Worm (Caenorhabditis elegans) whole organism, mixed stage, embryonic: ENCODE results near the gene pas-2.

Experiments used
- M03D4.4 ChIP-seq: sonication (generic microtip); optimal IDR thresholded peaks from 2 replicates; lab custom pipeline; 2017; ENCODE audit warnings: mild to moderate bottlenecking, missing genetic modification characterization, missing compliant biosample characterization
- ceh-39 ChIP-seq: fragments of 150-350 bp; optimal IDR thresholded peaks from 2 replicates; lab custom pipeline; 2014; ENCODE audit warnings: missing biosample characterization, missing genetic modification characterization
- elt-3 ChIP-seq: fragments of 150-350 bp; optimal IDR thresholded peaks from 2 replicates; lab custom pipeline; 2014; ENCODE audit warnings: missing biosample characterization, missing genetic modification characterization
- lin-13 ChIP-seq: fragments of 150-350 bp; optimal IDR thresholded peaks from 2 replicates; lab custom pipeline; 2014; ENCODE audit warnings: missing biosample characterization, missing genetic modification characterization
- nhr-28 ChIP-seq: fragments of 150-350 bp; optimal IDR thresholded peaks from 2 replicates; lab custom pipeline; 2014; ENCODE audit warnings: missing biosample characterization, missing genetic modification characterization

ce11 chrV:10731989-10732472 is 38.1 kb upstream of the pas-2 start, which contains the start of gene T28B11.1:
- no peak for TF ChIP-seq ceh-39 (tag; lab: Kevin White, UChicago)
- TF ChIP-seq elt-3 (tag; lab: Kevin White, UChicago) = no peak
- no peak for TF ChIP-seq lin-13 (tag; lab: Kevin White, UChicago)
- TF ChIP-seq M03D4.4 = no peak
- TF ChIP-seq nhr-28 (tag; lab: Kevin White, UChicago) = no peak
